Fruit fly (Drosophila melanogaster) whole organism, pupa: ENCODE data around the gene CG13733.

Experiments
- CG10348 ChIP-seq: fragments of 200-800 bp; sonication (Bioruptor generic); IDR thresholded peaks from 2 replicates; pipeline ENCODE4 v1.3.6; 2022; ENCODE audit warnings: missing biosample characterization, missing genetic modification characterization
- CG12605 ChIP-seq: fragments of 200-800 bp; sonication (Bioruptor generic); IDR thresholded peaks from 2 replicates; pipeline ENCODE4 v1.3.6; 2022; ENCODE audit warnings: missing biosample characterization, missing genetic modification characterization
- CG13204 ChIP-seq: fragments of 200-800 bp; sonication (Bioruptor generic); optimal IDR thresholded peaks from 2 replicates; lab custom pipeline; 2018; ENCODE audit warnings: missing biosample characterization, mild to moderate bottlenecking, missing genetic modification characterization, moderate library complexity
- CG32121 ChIP-seq: fragments of 200-800 bp; sonication (Bioruptor generic); IDR thresholded peaks from 2 replicates; pipeline ENCODE4 v1.3.6; 2022; ENCODE audit warnings: missing biosample characterization, missing genetic modification characterization
- CG4496 ChIP-seq: fragments of 200-800 bp; sonication (Bioruptor generic); IDR thresholded peaks from 3 replicates; pipeline ENCODE4 v1.3.6; 2022; ENCODE audit warnings: missing biosample characterization, missing genetic modification characterization
- CG8159 ChIP-seq: fragments of 200-800 bp; sonication (Bioruptor generic); optimal IDR thresholded peaks from 3 replicates; lab custom pipeline; 2018; ENCODE audit warnings: missing biosample characterization, mild to moderate bottlenecking, missing genetic modification characterization, moderate library complexity
- CG8301 ChIP-seq: fragments of 200-800 bp; sonication (Bioruptor generic); optimal IDR thresholded peaks from 2 replicates; lab custom pipeline; 2018; ENCODE audit warnings: missing biosample characterization, mild to moderate bottlenecking, missing genetic modification characterization
- CG9948 ChIP-seq: fragments of 200-800 bp; sonication (Bioruptor generic); optimal IDR thresholded peaks from 2 replicates; lab custom pipeline; 2018; ENCODE audit warnings: missing biosample characterization, mild to moderate bottlenecking, missing genetic modification characterization, moderate library complexity
- D1 ChIP-seq: fragments of 200-800 bp; sonication (Bioruptor generic); optimal IDR thresholded peaks from 2 replicates; lab custom pipeline; 2018; ENCODE audit warnings: missing biosample characterization, mild to moderate bottlenecking, missing genetic modification characterization, moderate library complexity
- EcR ChIP-seq: fragments of 200-800 bp; sonication (Bioruptor generic); optimal IDR thresholded peaks from 3 replicates; lab custom pipeline; 2019; ENCODE audit warnings: missing biosample characterization, missing genetic modification characterization, mild to moderate bottlenecking, moderate library complexity, missing genetic modification reagents
- Ets98B ChIP-seq: fragments of 200-800 bp; sonication (Bioruptor generic); IDR thresholded peaks from 2 replicates; pipeline ENCODE4 v1.3.6; 2022; ENCODE audit warnings: missing biosample characterization, missing genetic modification characterization
- Pif1A ChIP-seq: fragments of 200-800 bp; sonication (Bioruptor generic); optimal IDR thresholded peaks from 3 replicates; lab custom pipeline; 2016; ENCODE audit warnings: missing biosample characterization, missing genetic modification characterization
- fd96Ca ChIP-seq: fragments of 200-800 bp; sonication (Bioruptor generic); IDR thresholded peaks from 3 replicates; pipeline ENCODE4 v1.3.6; 2022; ENCODE audit warnings: missing biosample characterization, missing genetic modification characterization
- gl ChIP-seq: fragments of 200-800 bp; sonication (Bioruptor generic); optimal IDR thresholded peaks from 2 replicates; lab custom pipeline; 2018; ENCODE audit warnings: missing biosample characterization, mild to moderate bottlenecking, missing genetic modification characterization

DNA sequence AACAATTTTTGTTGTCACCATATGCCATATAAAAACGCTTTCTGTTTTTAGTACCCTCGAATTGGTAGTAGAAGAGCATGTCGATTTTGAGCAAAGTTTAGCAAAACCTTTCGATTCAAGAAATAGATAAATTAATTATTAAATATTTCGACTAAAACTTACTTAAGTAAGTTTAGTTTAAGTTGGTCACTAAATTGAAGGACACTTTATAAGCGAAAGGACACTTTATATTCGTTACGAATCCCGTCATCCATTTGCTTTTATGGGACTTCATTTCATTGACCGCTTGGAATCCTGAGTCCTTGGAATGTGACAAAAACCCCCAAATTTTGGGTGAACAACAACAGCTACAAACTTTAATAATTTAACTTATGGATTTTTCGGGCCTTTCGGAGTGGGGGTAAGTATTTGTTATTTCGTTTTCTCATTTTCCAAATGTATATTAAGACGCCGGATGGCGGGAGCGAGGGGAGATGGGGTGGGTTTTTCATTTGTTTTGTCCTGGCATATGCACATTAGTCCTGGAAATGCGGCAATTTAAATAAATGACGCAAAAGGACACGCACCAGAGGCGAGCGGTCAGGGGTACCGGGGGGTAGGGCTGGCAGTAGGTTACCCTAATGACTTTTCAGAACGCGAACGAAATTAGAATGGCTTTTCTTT lies 19.7 kb downstream of the CG13733 start:
- TF ChIP-seq CG8301, result no peak
- TF ChIP-seq D1 (tag; lab: Kevin White, UChicago), result no peak
- TF ChIP-seq CG10348, result no peak
- TF ChIP-seq CG12605, result no peak
- no peak for TF ChIP-seq CG13204 (GFP tag; lab: Kevin White, UChicago)
- TF ChIP-seq CG4496 (GFP tag; lab: Robert Waterston, UW), result no peak
- TF ChIP-seq fd96Ca, result no peak
- TF ChIP-seq CG8159, result no peak
- TF ChIP-seq Ets98B (GFP tag; lab: Robert Waterston, UW), result no peak
- no peak for TF ChIP-seq gl (tag; lab: Kevin White, UChicago)
- TF ChIP-seq Pif1A, result no peak
- TF ChIP-seq CG32121 (GFP tag; lab: Robert Waterston, UW), result no peak
- no peak for TF ChIP-seq CG9948 (tag; lab: Kevin White, UChicago)
- no peak for TF ChIP-seq EcR (GFP tag; lab: Kevin White, UChicago)
